Fruit fly (Drosophila melanogaster) S2 (cell line): Measurements from ENCODE around the gene wor.

ENCODE experiments used
- CG8478 ChIP-seq: fragments of >200 bp; optimal IDR thresholded peaks from 2 replicates; lab custom pipeline; 2018
- CTCF ChIP-seq, 2 experiments: fragments of >200 bp; optimal IDR thresholded peaks; 2 replicates each; lab custom pipeline; 2018

dm6 chr2L:15470514-15471134, 45.2 kb upstream of the wor start:
- TF ChIP-seq CTCF (optimal IDR thresholded peaks at IDR 0.05; lab: Kevin White, UChicago) (no peak), CG8478 (lab: Kevin White, UChicago) (no peak)
